Worm (Caenorhabditis elegans) whole organism, L2 larva: ENCODE data around the gene rer-1.

Experiments used
- C34F6.9 ChIP-seq: fragments of 150-350 bp; optimal IDR thresholded peaks from 2 replicates; lab custom pipeline; 2014; ENCODE audit warnings: missing biosample characterization, missing genetic modification characterization
- F13H6.1 ChIP-seq: sonication (generic microtip); optimal IDR thresholded peaks from 2 replicates; lab custom pipeline; 2016; ENCODE audit warnings: missing genetic modification characterization, missing compliant biosample characterization
- R02D3.7 ChIP-seq: fragments of 150-350 bp; optimal IDR thresholded peaks from 2 replicates; lab custom pipeline; 2014; ENCODE audit warnings: missing biosample characterization, missing genetic modification characterization
- ZK546.5 ChIP-seq: sonication (generic microtip); optimal IDR thresholded peaks from 2 replicates; lab custom pipeline; 2017; ENCODE audit warnings: missing biosample characterization, missing genetic modification characterization
- alr-1 ChIP-seq: fragments of 150-350 bp; optimal IDR thresholded peaks from 2 replicates; lab custom pipeline; 2014; ENCODE audit warnings: missing biosample characterization, missing genetic modification characterization
- aly-2 ChIP-seq: fragments of 150-350 bp; optimal IDR thresholded peaks from 2 replicates; lab custom pipeline; 2014; ENCODE audit warnings: missing biosample characterization, missing genetic modification characterization
- ama-1 ChIP-seq: fragments of 150-350 bp; optimal IDR thresholded peaks from 2 replicates; lab custom pipeline; 2018; ENCODE audit warnings: inconsistent platforms
- ceh-16 ChIP-seq: fragments of 150-350 bp; optimal IDR thresholded peaks from 2 replicates; lab custom pipeline; 2014; ENCODE audit warnings: missing biosample characterization, missing genetic modification characterization
- ceh-82 ChIP-seq: fragments of 150-350 bp; optimal IDR thresholded peaks from 2 replicates; lab custom pipeline; 2014; ENCODE audit warnings: missing biosample characterization, missing genetic modification characterization
- crh-2 ChIP-seq: sonication (generic microtip); optimal IDR thresholded peaks from 2 replicates; lab custom pipeline; 2017; ENCODE audit warnings: missing biosample characterization, missing genetic modification characterization
- dmd-4 ChIP-seq: sonication (generic microtip); optimal IDR thresholded peaks from 2 replicates; lab custom pipeline; 2017; ENCODE audit warnings: missing biosample characterization, missing genetic modification characterization
- egl-27 ChIP-seq: sonication (generic microtip); optimal IDR thresholded peaks from 3 replicates; lab custom pipeline; 2017; ENCODE audit warnings: missing biosample characterization, missing genetic modification reagents, missing genetic modification characterization
- elt-1 ChIP-seq: fragments of 150-350 bp; optimal IDR thresholded peaks from 2 replicates; lab custom pipeline; 2014; ENCODE audit warnings: missing biosample characterization, missing genetic modification characterization
- elt-3 ChIP-seq: sonication (generic microtip); optimal IDR thresholded peaks from 2 replicates; lab custom pipeline; 2017; ENCODE audit warnings: missing biosample characterization, missing genetic modification characterization
- fos-1 ChIP-seq: fragments of 150-350 bp; optimal IDR thresholded peaks from 2 replicates; lab custom pipeline; 2014; ENCODE audit warnings: missing biosample characterization, missing genetic modification characterization
- gmeb-1 ChIP-seq: fragments of 150-350 bp; optimal IDR thresholded peaks from 2 replicates; lab custom pipeline; 2014; ENCODE audit warnings: missing biosample characterization, missing genetic modification characterization
- lin-11 ChIP-seq: fragments of 150-350 bp; sonication (generic microtip); optimal IDR thresholded peaks from 2 replicates; lab custom pipeline; 2014; ENCODE audit warnings: missing biosample characterization, missing genetic modification characterization, inconsistent platforms, mixed read lengths
- lin-13 ChIP-seq: fragments of 150-350 bp; optimal IDR thresholded peaks from 2 replicates; lab custom pipeline; 2014; ENCODE audit warnings: missing biosample characterization, missing genetic modification reagents, missing genetic modification characterization
- lin-39 ChIP-seq: fragments of 150-350 bp; optimal IDR thresholded peaks from 2 replicates; lab custom pipeline; 2014; ENCODE audit warnings: missing biosample characterization, missing genetic modification reagents, missing genetic modification characterization
- lsy-2 ChIP-seq, 2 experiments: fragments of 150-350 bp in 1 of 2; sonication (generic microtip) in 1 of 2; optimal IDR thresholded peaks; 2 replicates each; lab custom pipeline; 2014 to 2017; ENCODE audit warnings: missing biosample characterization in 2 of 2, missing genetic modification characterization in 2 of 2
- mab-5 ChIP-seq: fragments of 150-350 bp; optimal IDR thresholded peaks from 2 replicates; lab custom pipeline; 2014; ENCODE audit warnings: missing biosample characterization, missing genetic modification characterization
- mbf-1 ChIP-seq: sonication (generic microtip); optimal IDR thresholded peaks from 2 replicates; lab custom pipeline; 2017; ENCODE audit warnings: missing biosample characterization, missing genetic modification characterization
- mdl-1 ChIP-seq, 2 experiments: fragments of 150-350 bp in 1 of 2; sonication (generic microtip) in 1 of 2; optimal IDR thresholded peaks; 2 replicates each; lab custom pipeline; 2017; ENCODE audit warnings: missing biosample characterization in 2 of 2, missing genetic modification characterization in 2 of 2
- nhr-10 ChIP-seq: sonication (generic microtip); optimal IDR thresholded peaks from 2 replicates; lab custom pipeline; 2017; ENCODE audit warnings: missing biosample characterization, missing genetic modification characterization
- nhr-11 ChIP-seq: fragments of 150-350 bp; optimal IDR thresholded peaks from 2 replicates; lab custom pipeline; 2014; ENCODE audit warnings: missing biosample characterization, missing genetic modification characterization
- nhr-12 ChIP-seq: fragments of 150-350 bp; optimal IDR thresholded peaks from 2 replicates; lab custom pipeline; 2014; ENCODE audit warnings: missing biosample characterization, missing genetic modification characterization
- nhr-129 ChIP-seq: fragments of 150-350 bp; optimal IDR thresholded peaks from 2 replicates; lab custom pipeline; 2014; ENCODE audit warnings: missing biosample characterization, missing genetic modification characterization
- nhr-21 ChIP-seq: fragments of 150-350 bp; optimal IDR thresholded peaks from 2 replicates; lab custom pipeline; 2014; ENCODE audit warnings: missing biosample characterization, missing genetic modification characterization
- nhr-23 ChIP-seq: fragments of 150-350 bp; optimal IDR thresholded peaks from 2 replicates; lab custom pipeline; 2014; ENCODE audit warnings: missing biosample characterization, missing genetic modification reagents, missing genetic modification characterization
- nhr-237 ChIP-seq: fragments of 150-350 bp; optimal IDR thresholded peaks from 2 replicates; lab custom pipeline; 2014; ENCODE audit warnings: missing biosample characterization, missing genetic modification characterization
- nhr-25 ChIP-seq: fragments of 150-350 bp; sonication (generic microtip); optimal IDR thresholded peaks from 3 replicates; lab custom pipeline; 2014; ENCODE audit warnings: missing biosample characterization, missing genetic modification characterization
- nhr-6 ChIP-seq: fragments of 150-350 bp; optimal IDR thresholded peaks from 2 replicates; lab custom pipeline; 2014; ENCODE audit warnings: missing biosample characterization, missing genetic modification characterization
- nhr-77 ChIP-seq: fragments of 150-350 bp; optimal IDR thresholded peaks from 2 replicates; lab custom pipeline; 2014; ENCODE audit warnings: missing biosample characterization, missing genetic modification characterization
- peb-1 ChIP-seq: fragments of 150-350 bp; optimal IDR thresholded peaks from 2 replicates; lab custom pipeline; 2014; ENCODE audit warnings: missing biosample characterization, missing genetic modification characterization
- sem-4 ChIP-seq: fragments of 150-350 bp; optimal IDR thresholded peaks from 2 replicates; lab custom pipeline; 2014; ENCODE audit warnings: missing biosample characterization, missing genetic modification reagents, missing genetic modification characterization
- skn-1 ChIP-seq: sonication (generic microtip); optimal IDR thresholded peaks from 2 replicates; lab custom pipeline; 2017; ENCODE audit warnings: missing biosample characterization, missing genetic modification characterization
- sma-3 ChIP-seq: sonication (generic microtip); optimal IDR thresholded peaks from 2 replicates; lab custom pipeline; 2016; ENCODE audit warnings: missing genetic modification reagents, missing genetic modification characterization, missing compliant biosample characterization
- sma-9 ChIP-seq, 2 experiments: fragments of 150-350 bp in 1 of 2; sonication (generic microtip) in 1 of 2; optimal IDR thresholded peaks; 2 replicates each; lab custom pipeline; 2014 to 2016; ENCODE audit warnings: missing genetic modification characterization in 2 of 2, mild to moderate bottlenecking in 1 of 2, missing biosample characterization in 1 of 2, missing compliant biosample characterization in 1 of 2, missing genetic modification reagents in 1 of 2, moderate library complexity in 1 of 2
- snpc-4 ChIP-seq: fragments of 150-350 bp; optimal IDR thresholded peaks from 2 replicates; lab custom pipeline; 2014; ENCODE audit warnings: missing biosample characterization, missing genetic modification characterization
- unc-39 ChIP-seq: fragments of 150-350 bp; optimal IDR thresholded peaks from 2 replicates; lab custom pipeline; 2014; ENCODE audit warnings: missing biosample characterization, missing genetic modification characterization
- unc-55 ChIP-seq: fragments of 150-350 bp; sonication (generic microtip); optimal IDR thresholded peaks from 3 replicates; lab custom pipeline; 2014; ENCODE audit warnings: missing biosample characterization, missing genetic modification reagents, missing genetic modification characterization
- zag-1 ChIP-seq: fragments of 150-350 bp; optimal IDR thresholded peaks from 2 replicates; lab custom pipeline; 2014; ENCODE audit warnings: missing biosample characterization, missing genetic modification characterization
- ztf-1 ChIP-seq: fragments of 200-800 bp; sonication (Bioruptor generic); conservative IDR thresholded peaks from 2 replicates; pipeline ENCODE4 v1.3.6; 2022; ENCODE audit warnings: missing genetic modification characterization, missing compliant biosample characterization
- ztf-11 ChIP-seq: sonication (generic microtip); optimal IDR thresholded peaks from 2 replicates; lab custom pipeline; 2017; ENCODE audit warnings: missing biosample characterization, missing genetic modification characterization
- ztf-4 ChIP-seq: fragments of 150-350 bp; optimal IDR thresholded peaks from 2 replicates; lab custom pipeline; 2014; ENCODE audit warnings: missing biosample characterization, missing genetic modification characterization

rer-1 gene

ce11 chrII:8811825-8812224 is 655 bp downstream of the rer-1 start:
- TF ChIP-seq R02D3.7 (tag; lab: Kevin White, UChicago) (no peak), dmd-4 (tag; lab: Kevin White, UChicago) (no peak), crh-2 (tag; lab: Kevin White, UChicago) (peak; percentile 6), nhr-77 (no peak), lin-11 (tag; lab: Kevin White, UChicago) (no peak), nhr-21 (tag; lab: Kevin White, UChicago) (peak; percentile 31), ama-1 (lab: Kevin White, UChicago) (peak; percentile 24)

ce11 chrII:8812346-8812745 is 1.2 kb downstream of the rer-1 start:
- no peak for TF ChIP-seq nhr-11 (tag; lab: Kevin White, UChicago)
- TF ChIP-seq ceh-82 (tag; lab: Kevin White, UChicago): no peak
- peak; percentile 17 for TF ChIP-seq nhr-21 (tag; lab: Kevin White, UChicago)
- TF ChIP-seq R02D3.7 (tag; lab: Kevin White, UChicago): no peak
- no peak for TF ChIP-seq aly-2 (tag; lab: Kevin White, UChicago)
- TF ChIP-seq nhr-23: no peak
- peak; percentile 3 for TF ChIP-seq C34F6.9
- TF ChIP-seq gmeb-1 (tag; lab: Kevin White, UChicago): no peak
- TF ChIP-seq lsy-2 (tag; optimal IDR thresholded peaks at IDR 0.05; lab: Kevin White, UChicago): no peak
- no peak for TF ChIP-seq fos-1 (tag; lab: Kevin White, UChicago)
- TF ChIP-seq ztf-4 (tag; lab: Kevin White, UChicago): peak; percentile 4
- TF ChIP-seq ZK546.5 (tag; lab: Kevin White, UChicago): no peak
- TF ChIP-seq crh-2 (tag; lab: Kevin White, UChicago): no peak
- no peak for TF ChIP-seq mbf-1 (tag; lab: Kevin White, UChicago)
- no peak for TF ChIP-seq mab-5 (tag; lab: Kevin White, UChicago)
- no peak for TF ChIP-seq lin-13 (GFP tag; lab: Kevin White, UChicago)
- peak; percentile 42 for TF ChIP-seq ama-1 (lab: Kevin White, UChicago)
- TF ChIP-seq unc-39 (tag; lab: Kevin White, UChicago): no peak
- no peak for TF ChIP-seq egl-27 (tag; lab: Kevin White, UChicago)
- TF ChIP-seq dmd-4 (tag; lab: Kevin White, UChicago): no peak
- no peak for TF ChIP-seq peb-1 (tag; lab: Kevin White, UChicago)
- TF ChIP-seq ceh-16: no peak
- no peak for TF ChIP-seq zag-1 (tag; lab: Kevin White, UChicago)
- TF ChIP-seq sma-9 (GFP tag; optimal IDR thresholded peaks at IDR 0.05; lab: Kevin White, UChicago): no peak
- no peak for TF ChIP-seq sma-9 (tag; optimal IDR thresholded peaks at IDR 0.05; lab: Kevin White, UChicago)
- no peak for TF ChIP-seq nhr-6 (tag; lab: Kevin White, UChicago)
- TF ChIP-seq alr-1: no peak
- no peak for TF ChIP-seq nhr-12 (tag; lab: Kevin White, UChicago)
- TF ChIP-seq F13H6.1 (tag; lab: Kevin White, UChicago): no peak
- TF ChIP-seq nhr-77: no peak
- TF ChIP-seq lin-11 (tag; lab: Kevin White, UChicago): no peak
- no peak for TF ChIP-seq nhr-237
- no peak for TF ChIP-seq nhr-129
- no peak for TF ChIP-seq elt-1

ce11 chrII:8813659-8814058 is 2.5 kb downstream of the rer-1 start:
- no peak for TF ChIP-seq peb-1 (tag; lab: Kevin White, UChicago)
- no peak for TF ChIP-seq elt-3
- no peak for TF ChIP-seq lin-11 (tag; lab: Kevin White, UChicago)
- TF ChIP-seq alr-1: no peak
- TF ChIP-seq ztf-1: no peak
- no peak for TF ChIP-seq ama-1 (lab: Kevin White, UChicago)
- peak; percentile 84 for TF ChIP-seq sma-3 (GFP tag; lab: Kevin White, UChicago)
- TF ChIP-seq egl-27 (tag; lab: Kevin White, UChicago): peak; percentile 63
- TF ChIP-seq gmeb-1 (tag; lab: Kevin White, UChicago): peak; percentile 15
- no peak for TF ChIP-seq ztf-4 (tag; lab: Kevin White, UChicago)
- no peak for TF ChIP-seq nhr-10 (tag; lab: Kevin White, UChicago)
- peak; percentile 79 for TF ChIP-seq nhr-129
- TF ChIP-seq dmd-4 (tag; lab: Kevin White, UChicago): no peak
- TF ChIP-seq nhr-12 (tag; lab: Kevin White, UChicago): no peak
- no peak for TF ChIP-seq ceh-16
- no peak for TF ChIP-seq snpc-4 (tag; lab: Kevin White, UChicago)
- peak; percentile 89 for TF ChIP-seq nhr-25 (tag; lab: Kevin White, UChicago)
- peak; percentile 56 for TF ChIP-seq crh-2 (tag; lab: Kevin White, UChicago)
- no peak for TF ChIP-seq ZK546.5 (tag; lab: Kevin White, UChicago)
- TF ChIP-seq R02D3.7 (tag; lab: Kevin White, UChicago): no peak
- TF ChIP-seq ztf-11 (tag; lab: Kevin White, UChicago): no peak
- TF ChIP-seq ceh-82 (tag; lab: Kevin White, UChicago): no peak
- TF ChIP-seq nhr-77: no peak
- TF ChIP-seq nhr-21 (tag; lab: Kevin White, UChicago): peak; percentile 98
- no peak for TF ChIP-seq skn-1 (tag; lab: Kevin White, UChicago)
- no peak for TF ChIP-seq F13H6.1 (tag; lab: Kevin White, UChicago)
- no peak for TF ChIP-seq elt-1
- TF ChIP-seq lsy-2 (tag; optimal IDR thresholded peaks at IDR 0.05; lab: Kevin White, UChicago): peak in 1 of 2 experiments; percentile 22
- peak; percentile 63 for TF ChIP-seq nhr-6 (tag; lab: Kevin White, UChicago)
- no peak for TF ChIP-seq mbf-1 (tag; lab: Kevin White, UChicago)
- TF ChIP-seq lin-13 (GFP tag; lab: Kevin White, UChicago): no peak
- TF ChIP-seq nhr-11 (tag; lab: Kevin White, UChicago): no peak
- TF ChIP-seq sem-4: no peak
- TF ChIP-seq C34F6.9: no peak
- no peak for TF ChIP-seq mab-5 (tag; lab: Kevin White, UChicago)
- TF ChIP-seq unc-39 (tag; lab: Kevin White, UChicago): no peak
- no peak for TF ChIP-seq nhr-237
- TF ChIP-seq mdl-1 (tag; optimal IDR thresholded peaks at IDR 0.05; lab: Kevin White, UChicago): no peak
- TF ChIP-seq sma-9 (GFP tag; optimal IDR thresholded peaks at IDR 0.05; lab: Kevin White, UChicago): peak; percentile 81
- TF ChIP-seq sma-9 (tag; optimal IDR thresholded peaks at IDR 0.05; lab: Kevin White, UChicago): no peak
- no peak for TF ChIP-seq lin-39 (tag; lab: Kevin White, UChicago)
- no peak for TF ChIP-seq unc-55
